Worm (Caenorhabditis elegans) whole organism, early embryonic: ENCODE measurements around the gene hal-2.

Experiments used
- F13C5.2 ChIP-seq: sonication (generic microtip); optimal IDR thresholded peaks from 2 replicates; lab custom pipeline; 2017; ENCODE audit warnings: mild to moderate bottlenecking, missing genetic modification characterization, inconsistent platforms, missing compliant biosample characterization
- ama-1 ChIP-seq: fragments of 150-350 bp; optimal IDR thresholded peaks from 2 replicates; lab custom pipeline; 2014

ce11 chrIII:10060573-10060972, 28.2 kb downstream of the hal-2 start, which contains the start of gene T16G12.13:
- TF ChIP-seq F13C5.2 (tag; lab: Kevin White, UChicago) (no peak), ama-1 (lab: Kevin White, UChicago) (no peak)
